Worm (Caenorhabditis elegans) whole organism, early embryonic: ENCODE results near the gene C05D11.8.

ENCODE experiments used
- B0310.2 ChIP-seq: sonication (generic microtip); optimal IDR thresholded peaks from 2 replicates; lab custom pipeline; 2016; ENCODE audit warnings: mild to moderate bottlenecking, missing genetic modification characterization, missing compliant biosample characterization
- F13C5.2 ChIP-seq: sonication (generic microtip); optimal IDR thresholded peaks from 2 replicates; lab custom pipeline; 2017; ENCODE audit warnings: mild to moderate bottlenecking, missing genetic modification characterization, inconsistent platforms, missing compliant biosample characterization
- aly-1 ChIP-seq: sonication (generic microtip); optimal IDR thresholded peaks from 2 replicates; lab custom pipeline; 2016; ENCODE audit warnings: missing genetic modification characterization, missing compliant biosample characterization
- ama-1 ChIP-seq: fragments of 150-350 bp; optimal IDR thresholded peaks from 2 replicates; lab custom pipeline; 2014
- ceh-13 ChIP-seq: fragments of 200-800 bp; sonication (Bioruptor generic); optimal IDR thresholded peaks from 2 replicates; lab custom pipeline; 2018; ENCODE audit warnings: mild to moderate bottlenecking, missing genetic modification characterization, missing compliant biosample characterization
- ceh-36 ChIP-seq: sonication (generic microtip); optimal IDR thresholded peaks from 2 replicates; lab custom pipeline; 2016; ENCODE audit warnings: missing genetic modification characterization, inconsistent platforms, missing compliant biosample characterization
- ets-7 ChIP-seq: sonication (generic microtip); optimal IDR thresholded peaks from 2 replicates; lab custom pipeline; 2016; ENCODE audit warnings: missing genotype, missing genetic modification characterization, missing compliant biosample characterization
- flt-1 ChIP-seq: fragments of 200-800 bp; sonication (Bioruptor generic); IDR thresholded peaks from 2 replicates; pipeline ENCODE4 v1.3.6; 2022; ENCODE audit warnings: missing genetic modification characterization, missing compliant biosample characterization
- hmbx-1 ChIP-seq: sonication (generic microtip); optimal IDR thresholded peaks from 2 replicates; lab custom pipeline; 2016; ENCODE audit warnings: mild to moderate bottlenecking, missing genetic modification characterization, missing compliant biosample characterization
- hmg-4 ChIP-seq: fragments of 200-800 bp; sonication (Bioruptor generic); optimal IDR thresholded peaks from 2 replicates; lab custom pipeline; 2018; ENCODE audit warnings: mild to moderate bottlenecking, missing genetic modification characterization, missing compliant biosample characterization
- hnd-1 ChIP-seq: sonication (generic microtip); optimal IDR thresholded peaks from 2 replicates; lab custom pipeline; 2016; ENCODE audit warnings: missing genetic modification characterization, missing compliant biosample characterization
- pes-1 ChIP-seq: fragments of 200-800 bp; sonication (Bioruptor generic); IDR thresholded peaks from 2 replicates; pipeline ENCODE4 v1.3.6; 2022; ENCODE audit warnings: missing genetic modification reagents, missing genetic modification characterization, missing compliant biosample characterization
- scrt-1 ChIP-seq: fragments of 200-800 bp; sonication (Bioruptor generic); IDR thresholded peaks from 2 replicates; pipeline ENCODE4 v1.3.6; 2022; ENCODE audit warnings: missing genetic modification characterization, missing compliant biosample characterization
- sea-1 ChIP-seq: fragments of 200-800 bp; sonication (Bioruptor generic); conservative IDR thresholded peaks from 2 replicates; pipeline ENCODE4 v1.3.6; 2022; ENCODE audit warnings: missing genetic modification characterization, missing compliant biosample characterization
- tbx-11 ChIP-seq: fragments of 200-800 bp; sonication (Bioruptor generic); IDR thresholded peaks from 2 replicates; pipeline ENCODE4 v1.3.6; 2022; ENCODE audit warnings: missing genetic modification characterization, missing compliant biosample characterization
- tbx-37 ChIP-seq: fragments of 200-800 bp; sonication (Bioruptor generic); conservative IDR thresholded peaks from 2 replicates; pipeline ENCODE4 v1.3.6; 2022; ENCODE audit warnings: missing genetic modification reagents, missing genetic modification characterization, missing compliant biosample characterization
- tra-4 ChIP-seq: sonication (generic microtip); optimal IDR thresholded peaks from 2 replicates; lab custom pipeline; 2017; ENCODE audit warnings: missing genetic modification characterization, missing compliant biosample characterization

Gene C05D11.8

ce11 chrIII:6402346-6402745 is 24.8 kb downstream of the C05D11.8 start:
- TF ChIP-seq F13C5.2 (tag; lab: Kevin White, UChicago) (no peak), tbx-37 (no peak), ceh-13 (GFP tag; lab: Kevin White, UChicago) (no peak), pes-1 (GFP tag; lab: Robert Waterston, UW) (no peak), sea-1 (no peak), aly-1 (tag; lab: Kevin White, UChicago) (no peak), hnd-1 (no peak), scrt-1 (GFP tag; lab: Robert Waterston, UW) (no peak)

ce11 chrIII:6399424-6399823 is 27.7 kb downstream of the C05D11.8 start:
- TF ChIP-seq sea-1 (no peak), B0310.2 (no peak), ama-1 (lab: Kevin White, UChicago) (no peak)

ce11 chrIII:6398124-6398523 is 29.0 kb downstream of the C05D11.8 start:
- TF ChIP-seq ceh-36 (no peak), ama-1 (lab: Kevin White, UChicago) (no peak), hmg-4 (GFP tag; lab: Kevin White, UChicago) (no peak), flt-1 (GFP tag; lab: Robert Waterston, UW) (no peak), tbx-11 (GFP tag; lab: Robert Waterston, UW) (no peak), tbx-37 (no peak), ceh-13 (GFP tag; lab: Kevin White, UChicago) (no peak), hmbx-1 (no peak), scrt-1 (GFP tag; lab: Robert Waterston, UW) (no peak), B0310.2 (no peak), tra-4 (tag; lab: Kevin White, UChicago) (no peak), ets-7 (tag; lab: Kevin White, UChicago) (no peak), hnd-1 (no peak), F13C5.2 (tag; lab: Kevin White, UChicago) (no peak), pes-1 (GFP tag; lab: Robert Waterston, UW) (no peak), aly-1 (tag; lab: Kevin White, UChicago) (no peak), sea-1 (no peak)

ce11 chrIII:6396381-6396780 is 30.7 kb downstream of the C05D11.8 start:
- TF ChIP-seq pes-1 (GFP tag; lab: Robert Waterston, UW) = no peak
- no peak for TF ChIP-seq hnd-1
- TF ChIP-seq ama-1 (lab: Kevin White, UChicago) = no peak
- no peak for TF ChIP-seq tra-4 (tag; lab: Kevin White, UChicago)
- TF ChIP-seq sea-1 = no peak
- TF ChIP-seq tbx-37 = no peak
- no peak for TF ChIP-seq ceh-13 (GFP tag; lab: Kevin White, UChicago)
- TF ChIP-seq aly-1 (tag; lab: Kevin White, UChicago) = no peak
- no peak for TF ChIP-seq hmbx-1
- no peak for TF ChIP-seq ets-7 (tag; lab: Kevin White, UChicago)
- TF ChIP-seq scrt-1 (GFP tag; lab: Robert Waterston, UW) = no peak
- TF ChIP-seq hmg-4 (GFP tag; lab: Kevin White, UChicago) = no peak
- no peak for TF ChIP-seq ceh-36
- no peak for TF ChIP-seq tbx-11 (GFP tag; lab: Robert Waterston, UW)

ce11 chrIII:6395706-6396232 is 31.3 kb downstream of the C05D11.8 start, which contains the start of gene oatr-1:
Gene oatr-1, minus strand, starts transcription at chrIII:6396182.
- TF ChIP-seq ceh-36 = no peak
- no peak for TF ChIP-seq hmg-4 (GFP tag; lab: Kevin White, UChicago)
- TF ChIP-seq tbx-11 (GFP tag; lab: Robert Waterston, UW) = no peak
- TF ChIP-seq ceh-13 (GFP tag; lab: Kevin White, UChicago) = no peak
- TF ChIP-seq sea-1 = no peak
- no peak for TF ChIP-seq ama-1 (lab: Kevin White, UChicago)
- no peak for TF ChIP-seq hmbx-1

ce11 chrIII:6390644-6391043 is 36.5 kb downstream of the C05D11.8 start, which contains the start of gene smrc-1:
Gene smrc-1, plus strand, starts transcription at chrIII:6390944.
- TF ChIP-seq scrt-1 (GFP tag; lab: Robert Waterston, UW) (no peak), tbx-11 (GFP tag; lab: Robert Waterston, UW) (no peak), F13C5.2 (tag; lab: Kevin White, UChicago) (no peak), hnd-1 (no peak), pes-1 (GFP tag; lab: Robert Waterston, UW) (no peak), hmg-4 (GFP tag; lab: Kevin White, UChicago) (no peak)

ce11 chrIII:6389533-6389932 is 37.6 kb downstream of the C05D11.8 start, which contains the start of gene C16A3.2:
Gene C16A3.2, plus strand, starts transcription at chrIII:6389833.
- TF ChIP-seq hmg-4 (GFP tag; lab: Kevin White, UChicago) (no peak), pes-1 (GFP tag; lab: Robert Waterston, UW) (no peak), ama-1 (lab: Kevin White, UChicago) (no peak), hmbx-1 (no peak), aly-1 (tag; lab: Kevin White, UChicago) (no peak), flt-1 (GFP tag; lab: Robert Waterston, UW) (no peak), ceh-36 (no peak), sea-1 (no peak), F13C5.2 (tag; lab: Kevin White, UChicago) (no peak), tbx-37 (no peak), ceh-13 (GFP tag; lab: Kevin White, UChicago) (no peak), tra-4 (tag; lab: Kevin White, UChicago) (no peak), hnd-1 (no peak)

- TF ChIP-seq ets-7 (tag; lab: Kevin White, UChicago) (no peak), ama-1 (lab: Kevin White, UChicago) (peak; percentile 15), flt-1 (GFP tag; lab: Robert Waterston, UW) (no peak)
Measured at ce11 chrIII:6382987-6383602, 44.0 kb downstream of the C05D11.8 start, which contains the start of gene let-716. Gene let-716, plus strand, starts transcription at chrIII:6383552.
